Fruit fly (Drosophila melanogaster) whole organism, embryonic: Measurements from ENCODE around the gene CG8665.

Experiments used
- Bgb ChIP-seq: fragments of 200-800 bp; sonication (Bioruptor generic); IDR thresholded peaks from 2 replicates; pipeline ENCODE4 v1.3.6; 2022; ENCODE audit warnings: missing biosample characterization, missing genetic modification characterization; ENCODE audit not compliant: partially characterized antibody
- CG10462 ChIP-seq: fragments of 200-800 bp; sonication (Bioruptor generic); optimal IDR thresholded peaks from 2 replicates; lab custom pipeline; 2016; ENCODE audit warnings: missing biosample characterization, missing genetic modification characterization
- CG10654 ChIP-seq: fragments of 200-800 bp; sonication (Bioruptor generic); optimal IDR thresholded peaks from 2 replicates; lab custom pipeline; 2016; ENCODE audit warnings: missing biosample characterization, missing genetic modification characterization
- CG15601 ChIP-seq: fragments of 200-800 bp; sonication (Bioruptor generic); optimal IDR thresholded peaks from 3 replicates; lab custom pipeline; 2019; ENCODE audit warnings: missing biosample characterization, mild to moderate bottlenecking, missing genetic modification characterization, moderate library complexity
- CG1603 ChIP-seq: fragments of 200-800 bp; sonication (Bioruptor generic); optimal IDR thresholded peaks from 2 replicates; lab custom pipeline; 2019; ENCODE audit warnings: missing biosample characterization, mild to moderate bottlenecking, missing genetic modification characterization, moderate library complexity
- CG16813 ChIP-seq: fragments of 200-800 bp; sonication (Bioruptor generic); IDR thresholded peaks from 3 replicates; pipeline ENCODE4 v1.3.6; 2022; ENCODE audit warnings: missing biosample characterization, missing genetic modification characterization; ENCODE audit not compliant: partially characterized antibody
- CG17361 ChIP-seq: fragments of 200-800 bp; sonication (Bioruptor generic); IDR thresholded peaks from 3 replicates; pipeline ENCODE4 v1.3.6; 2022; ENCODE audit warnings: missing biosample characterization, missing genetic modification characterization
- CG17568 ChIP-seq: fragments of 200-800 bp; sonication (Bioruptor generic); optimal IDR thresholded peaks from 2 replicates; lab custom pipeline; 2018; ENCODE audit warnings: missing biosample characterization, mild to moderate bottlenecking, missing genetic modification characterization, moderate library complexity
- CG18619 ChIP-seq: fragments of 200-800 bp; sonication (Bioruptor generic); optimal IDR thresholded peaks from 3 replicates; lab custom pipeline; 2017; ENCODE audit warnings: missing biosample characterization, mild to moderate bottlenecking, missing genetic modification characterization
- CG2202 ChIP-seq: fragments of 200-800 bp; sonication (Bioruptor generic); optimal IDR thresholded peaks from 2 replicates; lab custom pipeline; 2018; ENCODE audit warnings: missing biosample characterization, mild to moderate bottlenecking, missing genetic modification characterization
- CG2889 ChIP-seq: fragments of 200-800 bp; sonication (Bioruptor generic); IDR thresholded peaks from 3 replicates; pipeline ENCODE4 v1.3.6; 2022; ENCODE audit warnings: missing biosample characterization, missing genetic modification characterization
- CG3065 ChIP-seq: fragments of 200-800 bp; sonication (Bioruptor generic); optimal IDR thresholded peaks from 2 replicates; lab custom pipeline; 2016; ENCODE audit warnings: missing biosample characterization, missing genetic modification characterization
- CG34376 ChIP-seq: fragments of 200-800 bp; sonication (Bioruptor generic); optimal IDR thresholded peaks from 2 replicates; lab custom pipeline; 2018; ENCODE audit warnings: missing biosample characterization, mild to moderate bottlenecking, missing genetic modification characterization
- CG4328 ChIP-seq: fragments of 200-800 bp; sonication (Bioruptor generic); optimal IDR thresholded peaks from 3 replicates; lab custom pipeline; 2017; ENCODE audit warnings: missing biosample characterization, missing genetic modification reagents, missing genetic modification characterization
- CG4854 ChIP-seq: fragments of 200-800 bp; sonication (Bioruptor generic); optimal IDR thresholded peaks from 2 replicates; lab custom pipeline; 2016; ENCODE audit warnings: missing biosample characterization, missing genetic modification characterization, inconsistent platforms
- CG6654 ChIP-seq: fragments of 200-800 bp; sonication (Bioruptor generic); optimal IDR thresholded peaks from 2 replicates; lab custom pipeline; 2017; ENCODE audit warnings: missing biosample characterization, mild to moderate bottlenecking, missing genetic modification characterization
- CG6765 ChIP-seq: fragments of 200-800 bp; sonication (Bioruptor generic); optimal IDR thresholded peaks from 3 replicates; lab custom pipeline; 2017; ENCODE audit warnings: missing biosample characterization, mild to moderate bottlenecking, missing genetic modification characterization
- CG6813 ChIP-seq: fragments of 200-800 bp; sonication (Bioruptor generic); optimal IDR thresholded peaks from 2 replicates; lab custom pipeline; 2017; ENCODE audit warnings: missing biosample characterization, missing genetic modification characterization, mild to moderate bottlenecking, moderate library complexity, missing genetic modification reagents
- CG8281 ChIP-seq: fragments of 200-800 bp; sonication (Bioruptor generic); optimal IDR thresholded peaks from 2 replicates; lab custom pipeline; 2018; ENCODE audit warnings: missing biosample characterization, mild to moderate bottlenecking, missing genetic modification characterization, moderate library complexity
- CHES-1-like ChIP-seq: fragments of 200-800 bp; sonication (Bioruptor generic); optimal IDR thresholded peaks from 2 replicates; lab custom pipeline; 2016; ENCODE audit warnings: missing biosample characterization, missing genetic modification characterization
- D ChIP-seq, 2 experiments: fragments of 200-800 bp in 1 of 2; fragments of >200 bp in 1 of 2; sonication (Bioruptor generic) in 1 of 2; optimal IDR thresholded peaks; 2 replicates in 1 of 2; 3 replicates in 1 of 2; lab custom pipeline; 2017; ENCODE audit warnings: mild to moderate bottlenecking in 1 of 2, missing biosample characterization in 1 of 2, missing genetic modification characterization in 1 of 2, missing genetic modification reagents in 1 of 2
- Fer2 ChIP-seq: fragments of 200-800 bp; sonication (Bioruptor generic); optimal IDR thresholded peaks from 2 replicates; lab custom pipeline; 2018; ENCODE audit warnings: missing biosample characterization, mild to moderate bottlenecking, missing genetic modification characterization, moderate library complexity
- HHEX ChIP-seq: fragments of 200-800 bp; sonication (Bioruptor generic); optimal IDR thresholded peaks from 3 replicates; lab custom pipeline; 2017; ENCODE audit warnings: missing biosample characterization, mild to moderate bottlenecking, missing genetic modification characterization, missing genetic modification reagents
- Hmx ChIP-seq: fragments of 200-800 bp; sonication (Bioruptor generic); optimal IDR thresholded peaks from 2 replicates; lab custom pipeline; 2016; ENCODE audit warnings: missing biosample characterization, missing genetic modification characterization
- Hr39 ChIP-seq: fragments of >200 bp; optimal IDR thresholded peaks from 2 replicates; lab custom pipeline; 2017
- Hsf ChIP-seq: fragments of 200-800 bp; sonication (Bioruptor generic); optimal IDR thresholded peaks from 3 replicates; lab custom pipeline; 2016; ENCODE audit warnings: missing biosample characterization, missing genetic modification characterization
- MESR4 ChIP-seq: fragments of 200-800 bp; sonication (Bioruptor generic); optimal IDR thresholded peaks from 2 replicates; lab custom pipeline; 2018; ENCODE audit warnings: missing biosample characterization, mild to moderate bottlenecking, missing genetic modification characterization, moderate library complexity
- MTF-1 ChIP-seq: fragments of 200-800 bp; sonication (Bioruptor generic); optimal IDR thresholded peaks from 2 replicates; lab custom pipeline; 2018; ENCODE audit warnings: missing biosample characterization, mild to moderate bottlenecking, missing genetic modification characterization, borderline replicate concordance
- Myb ChIP-seq: fragments of 200-800 bp; sonication (Bioruptor generic); optimal IDR thresholded peaks from 2 replicates; lab custom pipeline; 2016; ENCODE audit warnings: missing biosample characterization, missing genetic modification characterization
- Sox100B ChIP-seq: fragments of 200-800 bp; sonication (Bioruptor generic); optimal IDR thresholded peaks from 3 replicates; lab custom pipeline; 2018; ENCODE audit warnings: missing biosample characterization, mild to moderate bottlenecking, missing genetic modification characterization
- Tbp ChIP-seq: fragments of >200 bp; optimal IDR thresholded peaks from 2 replicates; lab custom pipeline; 2018; ENCODE audit warnings: missing biosample characterization, missing genetic modification characterization
- Vsx1 ChIP-seq: fragments of 200-800 bp; sonication (Bioruptor generic); optimal IDR thresholded peaks from 2 replicates; lab custom pipeline; 2017; ENCODE audit warnings: missing biosample characterization, mild to moderate bottlenecking, missing genetic modification characterization, missing genetic modification reagents
- Xrp1 ChIP-seq: fragments of 200-800 bp; sonication (Bioruptor generic); IDR thresholded peaks from 2 replicates; pipeline ENCODE4 v1.3.6; 2022; ENCODE audit warnings: missing biosample characterization, missing genetic modification characterization
- YL-1 ChIP-seq: fragments of 200-800 bp; sonication (Bioruptor generic); optimal IDR thresholded peaks from 3 replicates; lab custom pipeline; 2017; ENCODE audit warnings: missing biosample characterization, mild to moderate bottlenecking, missing genetic modification characterization
- ap ChIP-seq: fragments of 200-800 bp; sonication (Bioruptor generic); IDR thresholded peaks from 2 replicates; pipeline ENCODE4 v1.3.6; 2022; ENCODE audit warnings: missing biosample characterization, missing genetic modification characterization
- crc ChIP-seq: fragments of 200-800 bp; sonication (Bioruptor generic); optimal IDR thresholded peaks from 2 replicates; lab custom pipeline; 2016; ENCODE audit warnings: missing biosample characterization, missing genetic modification characterization
- crp ChIP-seq, 2 experiments: fragments of 200-800 bp; sonication (Bioruptor generic); optimal IDR thresholded peaks; 2 replicates in 1 of 2; 3 replicates in 1 of 2; lab custom pipeline; 2017; ENCODE audit warnings: missing biosample characterization in 2 of 2, missing genetic modification characterization in 2 of 2, mild to moderate bottlenecking in 1 of 2, moderate library complexity in 1 of 2
- eve ChIP-seq, 2 experiments: fragments of >200 bp; optimal IDR thresholded peaks; 2 replicates each; lab custom pipeline; 2017; ENCODE audit warnings: missing biosample characterization in 2 of 2, missing genetic modification characterization in 2 of 2
- gsb ChIP-seq: fragments of 200-800 bp; sonication (Bioruptor generic); IDR thresholded peaks from 2 replicates; pipeline ENCODE4 v1.3.6; 2022; ENCODE audit warnings: missing biosample characterization, missing genetic modification characterization
- her ChIP-seq: fragments of 200-800 bp; sonication (Bioruptor generic); optimal IDR thresholded peaks from 2 replicates; lab custom pipeline; 2016; ENCODE audit warnings: missing biosample characterization, missing genetic modification characterization
- nau ChIP-seq: fragments of 200-800 bp; sonication (Bioruptor generic); optimal IDR thresholded peaks from 3 replicates; lab custom pipeline; 2017; ENCODE audit warnings: missing biosample characterization, mild to moderate bottlenecking, missing genetic modification characterization, missing genetic modification reagents
- nmo ChIP-seq: fragments of 200-800 bp; sonication (Bioruptor generic); optimal IDR thresholded peaks from 2 replicates; lab custom pipeline; 2018; ENCODE audit warnings: missing biosample characterization, mild to moderate bottlenecking, missing genetic modification characterization, moderate library complexity
- onecut ChIP-seq: fragments of 200-800 bp; sonication (Bioruptor generic); IDR thresholded peaks from 2 replicates; pipeline ENCODE4 v1.3.6; 2022; ENCODE audit warnings: missing biosample characterization, missing genetic modification characterization
- org-1 ChIP-seq: fragments of 200-800 bp; sonication (Bioruptor generic); optimal IDR thresholded peaks from 2 replicates; lab custom pipeline; 2017; ENCODE audit warnings: missing biosample characterization, missing genetic modification characterization
- peb ChIP-seq: fragments of 200-800 bp; sonication (Bioruptor generic); IDR thresholded peaks from 2 replicates; pipeline ENCODE4 v1.3.6; 2022; ENCODE audit warnings: missing biosample characterization, missing genetic modification characterization
- ranshi ChIP-seq: fragments of 200-800 bp; sonication (Bioruptor generic); IDR thresholded peaks from 2 replicates; pipeline ENCODE4 v1.3.6; 2022; ENCODE audit warnings: missing biosample characterization, missing genetic modification characterization
- tap ChIP-seq: fragments of 200-800 bp; optimal IDR thresholded peaks from 3 replicates; lab custom pipeline; 2019; ENCODE audit warnings: missing biosample characterization, mild to moderate bottlenecking, missing genetic modification characterization, moderate library complexity
- trem ChIP-seq: fragments of 200-800 bp; optimal IDR thresholded peaks from 3 replicates; lab custom pipeline; 2019; ENCODE audit warnings: missing biosample characterization, mild to moderate bottlenecking, missing genetic modification characterization, moderate library complexity
- wdn ChIP-seq: fragments of 200-800 bp; sonication (Bioruptor generic); IDR thresholded peaks from 2 replicates; pipeline ENCODE4 v1.3.6; 2022; ENCODE audit warnings: missing biosample characterization, missing genetic modification characterization
- zf30C ChIP-seq: fragments of 200-800 bp; sonication (Bioruptor generic); optimal IDR thresholded peaks from 3 replicates; lab custom pipeline; 2018; ENCODE audit warnings: missing biosample characterization, mild to moderate bottlenecking, missing genetic modification characterization

The CG8665 gene

dm6 chr2L:21344203-21344753 is 26.7 kb upstream of the CG8665 start, which contains the start of gene Tsp39D (continued):
- TF ChIP-seq CHES-1-like (GFP tag; lab: Kevin White, UChicago) (no peak), ap (GFP tag; lab: Robert Waterston, UW) (no peak), HHEX (no peak), Bgb (GFP tag; lab: Robert Waterston, UW) (peak; percentile 88), CG17568 (GFP tag; lab: Kevin White, UChicago) (no peak), wdn (no peak), Myb (peak; percentile 71), CG6813 (GFP tag; lab: Kevin White, UChicago) (no peak), her (no peak), CG18619 (GFP tag; lab: Kevin White, UChicago) (no peak), CG34376 (no peak), Hmx (GFP tag; lab: Kevin White, UChicago) (no peak), nau (no peak), zf30C (GFP tag; lab: Kevin White, UChicago) (no peak), Xrp1 (GFP tag; lab: Robert Waterston, UW) (no peak), CG6765 (no peak), eve (GFP tag; optimal IDR thresholded peaks at IDR 0.05; lab: Kevin White, UChicago) (peak in 1 of 2 experiments; percentile 63), Hsf (GFP tag; lab: Kevin White, UChicago) (no peak), Tbp (no peak), CG4854 (no peak), CG1603 (tag; lab: Kevin White, UChicago) (peak; percentile 97), nmo (peak; percentile 54), ranshi (GFP tag; lab: Robert Waterston, UW) (no peak), MTF-1 (no peak), tap (tag; lab: Kevin White, UChicago) (no peak), CG17361 (GFP tag; lab: Robert Waterston, UW) (peak; percentile 60; the same call in 2 of the 3 replicates), crc (GFP tag; lab: Kevin White, UChicago) (no peak), CG4328 (GFP tag; lab: Kevin White, UChicago) (no peak), org-1 (GFP tag; lab: Kevin White, UChicago) (no peak), CG2202 (tag; lab: Kevin White, UChicago) (no peak), CG10462 (no peak), CG2889 (GFP tag; lab: Robert Waterston, UW) (no peak), Fer2 (tag; lab: Kevin White, UChicago) (no peak), peb (GFP tag; lab: Robert Waterston, UW) (no peak), MESR4 (GFP tag; lab: Kevin White, UChicago) (peak; percentile 70), CG10654 (GFP tag; lab: Kevin White, UChicago) (no peak), trem (tag; lab: Kevin White, UChicago) (peak; percentile 60), YL-1 (GFP tag; lab: Kevin White, UChicago) (peak; percentile 1), CG15601 (tag; lab: Kevin White, UChicago) (peak; percentile 43), CG6654 (GFP tag; lab: Kevin White, UChicago) (no peak), Hr39 (lab: Kevin White, UChicago) (no peak), CG3065 (GFP tag; lab: Kevin White, UChicago) (no peak), Vsx1 (GFP tag; lab: Kevin White, UChicago) (no peak), CG8281 (no peak), onecut (GFP tag; lab: Robert Waterston, UW) (no peak), D (optimal IDR thresholded peaks at IDR 0.05; lab: Kevin White, UChicago) (no peak), D (GFP tag; optimal IDR thresholded peaks at IDR 0.05; lab: Kevin White, UChicago) (no peak), CG16813 (GFP tag; lab: Robert Waterston, UW) (peak; percentile 96), Sox100B (no peak), crp (GFP tag; optimal IDR thresholded peaks at IDR 0.05; lab: Kevin White, UChicago) (no peak), gsb (GFP tag; lab: Robert Waterston, UW) (no peak)
